Fruit fly (Drosophila melanogaster): ENCODE measurements around the gene CG18048.

Gene CG18048

DNA sequence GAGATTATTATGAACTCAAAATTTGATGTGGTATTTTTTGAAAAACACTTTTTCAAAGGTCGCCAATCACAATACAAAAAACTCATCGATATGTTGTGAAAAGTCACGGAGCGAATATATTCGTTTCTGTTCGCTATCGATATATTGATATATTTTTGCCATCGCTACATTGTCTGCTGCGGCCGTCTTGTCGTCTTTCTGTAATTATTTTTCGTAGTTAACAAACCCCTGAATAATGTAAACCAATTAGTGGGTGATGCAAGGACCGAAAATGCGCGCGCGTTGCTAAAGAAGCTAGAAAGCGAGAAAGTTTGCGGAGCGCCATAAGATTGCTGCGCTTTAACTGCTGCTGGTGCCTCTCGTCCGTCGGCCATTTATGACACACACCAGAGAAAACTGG lies 4.8 kb downstream of the CG18048 start, which contains the start of gene Pak (continued):
- TF ChIP-seq CG8359 (GFP tag; optimal IDR thresholded peaks at IDR 0.05; ENCODE audit: borderline replicate concordance) (no peak), CG11247 (GFP tag; IDR thresholded peaks at IDR 0.05) (no peak), Med (GFP tag) (peak; percentile 59), scrt (GFP tag; optimal IDR thresholded peaks at IDR 0.05) (no peak), pb (GFP tag; optimal IDR thresholded peaks at IDR 0.05) (no peak), twi (tag; optimal IDR thresholded peaks at IDR 0.05) (no peak), CG2129 (GFP tag; IDR thresholded peaks at IDR 0.05; ENCODE audit: partially characterized antibody) (peak; percentile 76), amos (GFP tag; IDR thresholded peaks at IDR 0.05; ENCODE audit: partially characterized antibody) (peak; percentile 97), CHES-1-like (GFP tag; optimal IDR thresholded peaks at IDR 0.05) (peak; percentile 11), CTCF (GFP tag; optimal IDR thresholded peaks at IDR 0.05) (peak; percentile 15), trem (tag; optimal IDR thresholded peaks at IDR 0.05) (peak; percentile 54), her (GFP tag; optimal IDR thresholded peaks at IDR 0.05) (no peak), bcd (GFP tag; optimal IDR thresholded peaks at IDR 0.05) (no peak), wor (GFP tag; IDR thresholded peaks at IDR 0.05) (no peak), CG9876 (GFP tag; optimal IDR thresholded peaks at IDR 0.05) (no peak), CG9932 (GFP tag; IDR thresholded peaks at IDR 0.05) (peak; percentile 46; the same call in 1 of the 2 replicates), CG6175 (GFP tag; IDR thresholded peaks at IDR 0.05) (no peak), grn (GFP tag; optimal IDR thresholded peaks at IDR 0.05) (no peak), CG6813 (GFP tag; optimal IDR thresholded peaks at IDR 0.05) (no peak), CG13775 (GFP tag; optimal IDR thresholded peaks at IDR 0.05) (no peak), rib (GFP tag; IDR thresholded peaks at IDR 0.05) (no peak), kah (GFP tag; optimal IDR thresholded peaks at IDR 0.05) (no peak), CG4404 (GFP tag; IDR thresholded peaks at IDR 0.05) (no peak), CG6689 (GFP tag; IDR thresholded peaks at IDR 0.05) (no peak), NC2α (GFP tag; optimal IDR thresholded peaks at IDR 0.05) (no peak), CG31441 (GFP tag; IDR thresholded peaks at IDR 0.05) (peak; percentile 45; the same call in 1 of the 2 replicates), trh (GFP tag; optimal IDR thresholded peaks at IDR 0.05) (no peak), jumu (GFP tag; optimal IDR thresholded peaks at IDR 0.05) (peak; percentile 1), CG9437 (GFP tag; optimal IDR thresholded peaks at IDR 0.05) (no peak), CG10267 (tag; optimal IDR thresholded peaks at IDR 0.05) (peak; percentile 27), CG16779 (GFP tag; IDR thresholded peaks at IDR 0.05) (no peak), p53 (GFP tag; optimal IDR thresholded peaks at IDR 0.05) (no peak), Rfx (GFP tag; IDR thresholded peaks at IDR 0.05) (no peak), E2f2 (GFP tag; IDR thresholded peaks at IDR 0.05) (peak; percentile 70), ac (GFP tag; optimal IDR thresholded peaks at IDR 0.05) (no peak), abd-A (tag; optimal IDR thresholded peaks at IDR 0.05) (no peak), zen (tag; optimal IDR thresholded peaks at IDR 0.05) (no peak), Ets65A (GFP tag) (no peak), run (tag; optimal IDR thresholded peaks at IDR 0.05) (no peak), pros (GFP tag; optimal IDR thresholded peaks at IDR 0.05) (no peak), CG7357 (GFP tag; IDR thresholded peaks at IDR 0.05) (no peak), pum (GFP tag; optimal IDR thresholded peaks at IDR 0.05) (no peak), vnd (GFP tag; IDR thresholded peaks at IDR 0.05; ENCODE audit: partially characterized antibody) (peak; percentile 95), MBD-R2 (GFP tag; IDR thresholded peaks at IDR 0.05) (peak; percentile 72), Meics (GFP tag; optimal IDR thresholded peaks at IDR 0.05) (no peak), NFAT (GFP tag; IDR thresholded peaks at IDR 0.05) (no peak), Dad (GFP tag; optimal IDR thresholded peaks at IDR 0.05) (no peak), BEAF-32 (GFP tag; optimal IDR thresholded peaks at IDR 0.05) (peak; percentile 95), CG2116 (GFP tag; optimal IDR thresholded peaks at IDR 0.05) (peak; percentile 56), Hr39 (optimal IDR thresholded peaks at IDR 0.05) (no peak), pan (optimal IDR thresholded peaks at IDR 0.05) (no peak), pan (GFP tag; optimal IDR thresholded peaks at IDR 0.05 in 1 of 2, IDR thresholded peaks at IDR 0.05 in 1 of 2) (no peak), CG10431 (GFP tag; optimal IDR thresholded peaks at IDR 0.05) (no peak)
